Worm (Caenorhabditis elegans) whole organism, L2 larva: ENCODE measurements around the gene Y46H3C.7.

Experiments
- C34F6.9 ChIP-seq: fragments of 150-350 bp; optimal IDR thresholded peaks from 2 replicates; lab custom pipeline; 2014; ENCODE audit warnings: missing biosample characterization, missing genetic modification characterization
- ZK546.5 ChIP-seq: sonication (generic microtip); optimal IDR thresholded peaks from 2 replicates; lab custom pipeline; 2017; ENCODE audit warnings: missing biosample characterization, missing genetic modification characterization
- alr-1 ChIP-seq: fragments of 150-350 bp; optimal IDR thresholded peaks from 2 replicates; lab custom pipeline; 2014; ENCODE audit warnings: missing biosample characterization, missing genetic modification characterization
- aly-2 ChIP-seq: fragments of 150-350 bp; optimal IDR thresholded peaks from 2 replicates; lab custom pipeline; 2014; ENCODE audit warnings: missing biosample characterization, missing genetic modification characterization
- ama-1 ChIP-seq: fragments of 150-350 bp; optimal IDR thresholded peaks from 2 replicates; lab custom pipeline; 2018; ENCODE audit warnings: inconsistent platforms
- crh-2 ChIP-seq: sonication (generic microtip); optimal IDR thresholded peaks from 2 replicates; lab custom pipeline; 2017; ENCODE audit warnings: missing biosample characterization, missing genetic modification characterization
- dmd-4 ChIP-seq: sonication (generic microtip); optimal IDR thresholded peaks from 2 replicates; lab custom pipeline; 2017; ENCODE audit warnings: missing biosample characterization, missing genetic modification characterization
- egl-27 ChIP-seq: sonication (generic microtip); optimal IDR thresholded peaks from 3 replicates; lab custom pipeline; 2017; ENCODE audit warnings: missing biosample characterization, missing genetic modification reagents, missing genetic modification characterization
- elt-1 ChIP-seq: fragments of 150-350 bp; optimal IDR thresholded peaks from 2 replicates; lab custom pipeline; 2014; ENCODE audit warnings: missing biosample characterization, missing genetic modification characterization
- elt-3 ChIP-seq: sonication (generic microtip); optimal IDR thresholded peaks from 2 replicates; lab custom pipeline; 2017; ENCODE audit warnings: missing biosample characterization, missing genetic modification characterization
- fos-1 ChIP-seq: fragments of 150-350 bp; optimal IDR thresholded peaks from 2 replicates; lab custom pipeline; 2014; ENCODE audit warnings: missing biosample characterization, missing genetic modification characterization
- lin-11 ChIP-seq: fragments of 150-350 bp; sonication (generic microtip); optimal IDR thresholded peaks from 2 replicates; lab custom pipeline; 2014; ENCODE audit warnings: missing biosample characterization, missing genetic modification characterization, inconsistent platforms, mixed read lengths
- lin-13 ChIP-seq: fragments of 150-350 bp; optimal IDR thresholded peaks from 2 replicates; lab custom pipeline; 2014; ENCODE audit warnings: missing biosample characterization, missing genetic modification reagents, missing genetic modification characterization
- lin-39 ChIP-seq: fragments of 150-350 bp; optimal IDR thresholded peaks from 2 replicates; lab custom pipeline; 2014; ENCODE audit warnings: missing biosample characterization, missing genetic modification reagents, missing genetic modification characterization
- lsy-2 ChIP-seq, 2 experiments: fragments of 150-350 bp in 1 of 2; sonication (generic microtip) in 1 of 2; optimal IDR thresholded peaks; 2 replicates each; lab custom pipeline; 2014 to 2017; ENCODE audit warnings: missing biosample characterization in 2 of 2, missing genetic modification characterization in 2 of 2
- mab-5 ChIP-seq: fragments of 150-350 bp; optimal IDR thresholded peaks from 2 replicates; lab custom pipeline; 2014; ENCODE audit warnings: missing biosample characterization, missing genetic modification characterization
- mbf-1 ChIP-seq: sonication (generic microtip); optimal IDR thresholded peaks from 2 replicates; lab custom pipeline; 2017; ENCODE audit warnings: missing biosample characterization, missing genetic modification characterization
- mdl-1 ChIP-seq, 2 experiments: fragments of 150-350 bp in 1 of 2; sonication (generic microtip) in 1 of 2; optimal IDR thresholded peaks; 2 replicates each; lab custom pipeline; 2017; ENCODE audit warnings: missing biosample characterization in 2 of 2, missing genetic modification characterization in 2 of 2
- nhr-10 ChIP-seq: sonication (generic microtip); optimal IDR thresholded peaks from 2 replicates; lab custom pipeline; 2017; ENCODE audit warnings: missing biosample characterization, missing genetic modification characterization
- nhr-129 ChIP-seq: fragments of 150-350 bp; optimal IDR thresholded peaks from 2 replicates; lab custom pipeline; 2014; ENCODE audit warnings: missing biosample characterization, missing genetic modification characterization
- nhr-21 ChIP-seq: fragments of 150-350 bp; optimal IDR thresholded peaks from 2 replicates; lab custom pipeline; 2014; ENCODE audit warnings: missing biosample characterization, missing genetic modification characterization
- nhr-23 ChIP-seq: fragments of 150-350 bp; optimal IDR thresholded peaks from 2 replicates; lab custom pipeline; 2014; ENCODE audit warnings: missing biosample characterization, missing genetic modification reagents, missing genetic modification characterization
- nhr-237 ChIP-seq: fragments of 150-350 bp; optimal IDR thresholded peaks from 2 replicates; lab custom pipeline; 2014; ENCODE audit warnings: missing biosample characterization, missing genetic modification characterization
- nhr-6 ChIP-seq: fragments of 150-350 bp; optimal IDR thresholded peaks from 2 replicates; lab custom pipeline; 2014; ENCODE audit warnings: missing biosample characterization, missing genetic modification characterization
- nhr-77 ChIP-seq: fragments of 150-350 bp; optimal IDR thresholded peaks from 2 replicates; lab custom pipeline; 2014; ENCODE audit warnings: missing biosample characterization, missing genetic modification characterization
- peb-1 ChIP-seq: fragments of 150-350 bp; optimal IDR thresholded peaks from 2 replicates; lab custom pipeline; 2014; ENCODE audit warnings: missing biosample characterization, missing genetic modification characterization
- sem-4 ChIP-seq: fragments of 150-350 bp; optimal IDR thresholded peaks from 2 replicates; lab custom pipeline; 2014; ENCODE audit warnings: missing biosample characterization, missing genetic modification reagents, missing genetic modification characterization
- sma-3 ChIP-seq: sonication (generic microtip); optimal IDR thresholded peaks from 2 replicates; lab custom pipeline; 2016; ENCODE audit warnings: missing genetic modification reagents, missing genetic modification characterization, missing compliant biosample characterization
- sma-9 ChIP-seq, 2 experiments: fragments of 150-350 bp in 1 of 2; sonication (generic microtip) in 1 of 2; optimal IDR thresholded peaks; 2 replicates each; lab custom pipeline; 2014 to 2016; ENCODE audit warnings: missing genetic modification characterization in 2 of 2, mild to moderate bottlenecking in 1 of 2, missing biosample characterization in 1 of 2, missing compliant biosample characterization in 1 of 2, missing genetic modification reagents in 1 of 2, moderate library complexity in 1 of 2
- snpc-4 ChIP-seq: fragments of 150-350 bp; optimal IDR thresholded peaks from 2 replicates; lab custom pipeline; 2014; ENCODE audit warnings: missing biosample characterization, missing genetic modification characterization
- unc-39 ChIP-seq: fragments of 150-350 bp; optimal IDR thresholded peaks from 2 replicates; lab custom pipeline; 2014; ENCODE audit warnings: missing biosample characterization, missing genetic modification characterization
- unc-55 ChIP-seq: fragments of 150-350 bp; sonication (generic microtip); optimal IDR thresholded peaks from 3 replicates; lab custom pipeline; 2014; ENCODE audit warnings: missing biosample characterization, missing genetic modification reagents, missing genetic modification characterization
- unc-62 ChIP-seq: fragments of 150-350 bp; optimal IDR thresholded peaks from 2 replicates; lab custom pipeline; 2014; ENCODE audit warnings: missing biosample characterization, missing genetic modification reagents, missing genetic modification characterization
- ztf-1 ChIP-seq: fragments of 200-800 bp; sonication (Bioruptor generic); conservative IDR thresholded peaks from 2 replicates; pipeline ENCODE4 v1.3.6; 2022; ENCODE audit warnings: missing genetic modification characterization, missing compliant biosample characterization
- ztf-11 ChIP-seq: sonication (generic microtip); optimal IDR thresholded peaks from 2 replicates; lab custom pipeline; 2017; ENCODE audit warnings: missing biosample characterization, missing genetic modification characterization

Gene Y46H3C.7

DNA sequence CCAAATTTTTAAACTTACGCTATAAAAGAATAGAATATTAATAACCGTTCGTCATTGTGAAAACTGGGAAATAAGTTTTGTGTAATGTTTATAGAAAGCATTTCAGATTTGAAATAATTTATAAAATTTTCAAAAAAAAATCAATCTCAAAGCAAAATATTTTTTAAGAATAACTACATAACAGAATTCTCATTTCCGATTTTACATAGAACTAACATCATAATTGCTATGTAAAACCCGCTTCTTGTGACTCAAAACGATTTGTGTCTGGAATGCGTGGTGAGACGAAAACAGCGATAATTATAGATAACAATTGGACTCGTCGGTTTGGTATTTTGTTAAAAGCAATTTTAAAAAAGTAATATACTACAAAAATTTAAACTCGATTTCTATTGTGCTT, 13.1 kb downstream of the Y46H3C.7 start, which contains the start of gene srw-91:
srw-91 (minus strand) TSS at position 101 of the 400 bp plus-strand sequence.
- no peak for TF ChIP-seq C34F6.9
- TF ChIP-seq nhr-10 (tag; lab: Kevin White, UChicago), result no peak
- no peak for TF ChIP-seq nhr-129 (tag; lab: Kevin White, UChicago)
- TF ChIP-seq, all 48 proteins: peak for 0

DNA sequence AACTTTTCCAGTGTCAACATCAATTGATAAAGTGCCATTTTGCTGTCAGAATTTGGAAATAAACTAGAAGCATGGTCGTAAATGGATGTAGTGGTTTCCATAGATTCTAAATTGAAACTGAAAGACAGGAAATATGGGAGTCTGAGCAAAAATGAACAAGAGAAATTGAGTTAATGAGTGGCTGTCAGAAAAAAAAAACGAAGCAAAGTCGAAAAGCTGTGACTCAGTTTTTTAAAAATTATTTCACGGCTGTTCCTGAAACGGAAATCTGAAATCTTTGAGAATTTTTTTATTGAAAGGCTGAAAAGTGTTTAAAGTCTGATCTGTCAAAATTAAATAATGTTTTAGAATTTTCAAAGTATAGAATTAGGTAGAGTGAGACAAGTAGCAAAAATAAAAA, 15.6 kb downstream of the Y46H3C.7 start, which contains the start of gene srw-98:
srw-98 (minus strand) TSS at position 101 of the 400 bp plus-strand sequence.
- TF ChIP-seq sem-4 (tag; lab: Kevin White, UChicago) (no peak), nhr-77 (no peak), elt-1 (tag; lab: Kevin White, UChicago) (no peak), fos-1 (no peak), mbf-1 (tag; lab: Kevin White, UChicago) (no peak), unc-55 (GFP tag; lab: Kevin White, UChicago) (no peak), elt-3 (tag; lab: Kevin White, UChicago) (no peak), unc-62 (GFP tag; lab: Kevin White, UChicago) (no peak), ama-1 (lab: Kevin White, UChicago) (no peak), lin-39 (tag; lab: Kevin White, UChicago) (no peak), unc-39 (tag; lab: Kevin White, UChicago) (no peak), nhr-6 (tag; lab: Kevin White, UChicago) (no peak), nhr-237 (tag; lab: Kevin White, UChicago) (no peak), snpc-4 (tag; lab: Kevin White, UChicago) (no peak), alr-1 (tag; lab: Kevin White, UChicago) (no peak), egl-27 (tag; lab: Kevin White, UChicago) (no peak), crh-2 (no peak)

DNA sequence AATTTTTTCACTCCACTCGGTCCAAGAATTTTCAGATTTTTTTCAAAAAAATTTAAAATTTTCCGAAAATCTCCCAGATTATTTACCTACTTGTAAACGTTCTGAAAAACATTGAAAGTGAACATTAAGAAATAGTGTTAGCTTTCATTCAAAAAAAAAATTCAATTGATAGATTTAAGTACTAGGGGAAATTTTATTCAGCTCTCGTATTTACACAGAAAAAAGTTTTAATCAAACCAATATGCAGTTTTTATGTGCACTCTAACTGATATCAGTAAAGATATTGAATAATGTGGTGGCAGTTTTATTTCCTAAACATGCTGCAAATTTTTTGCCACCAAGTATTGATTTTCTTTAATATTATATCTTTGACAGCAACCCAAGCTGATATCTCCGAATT, 25.6 kb downstream of the Y46H3C.7 start, which contains the start of gene irld-42:
irld-42 (plus strand) TSS at position 301 of the 400 bp plus-strand sequence.
- no peak for TF ChIP-seq lsy-2 (tag; optimal IDR thresholded peaks at IDR 0.05; lab: Kevin White, UChicago)
- no peak for TF ChIP-seq aly-2 (tag; lab: Kevin White, UChicago)
- TF ChIP-seq mdl-1 (tag; optimal IDR thresholded peaks at IDR 0.05; lab: Kevin White, UChicago), result no peak
- TF ChIP-seq fos-1, result no peak
- no peak for TF ChIP-seq ztf-1 (GFP tag; lab: Robert Waterston, UW)
- TF ChIP-seq mab-5, result no peak
- no peak for TF ChIP-seq crh-2
- no peak for TF ChIP-seq sma-3 (GFP tag; lab: Kevin White, UChicago)
- no peak for TF ChIP-seq lin-11 (tag; lab: Kevin White, UChicago)
- no peak for TF ChIP-seq peb-1 (tag; lab: Kevin White, UChicago)
- TF ChIP-seq nhr-21 (tag; lab: Kevin White, UChicago), result no peak
- TF ChIP-seq ZK546.5 (tag; lab: Kevin White, UChicago), result no peak
- TF ChIP-seq unc-39 (tag; lab: Kevin White, UChicago), result no peak
- TF ChIP-seq alr-1 (tag; lab: Kevin White, UChicago), result no peak
- TF ChIP-seq nhr-129 (tag; lab: Kevin White, UChicago), result no peak
- TF ChIP-seq nhr-6 (tag; lab: Kevin White, UChicago), result no peak
- no peak for TF ChIP-seq unc-55 (GFP tag; lab: Kevin White, UChicago)
- no peak for TF ChIP-seq lin-39 (tag; lab: Kevin White, UChicago)
- TF ChIP-seq, all 48 proteins: peak for 0

DNA sequence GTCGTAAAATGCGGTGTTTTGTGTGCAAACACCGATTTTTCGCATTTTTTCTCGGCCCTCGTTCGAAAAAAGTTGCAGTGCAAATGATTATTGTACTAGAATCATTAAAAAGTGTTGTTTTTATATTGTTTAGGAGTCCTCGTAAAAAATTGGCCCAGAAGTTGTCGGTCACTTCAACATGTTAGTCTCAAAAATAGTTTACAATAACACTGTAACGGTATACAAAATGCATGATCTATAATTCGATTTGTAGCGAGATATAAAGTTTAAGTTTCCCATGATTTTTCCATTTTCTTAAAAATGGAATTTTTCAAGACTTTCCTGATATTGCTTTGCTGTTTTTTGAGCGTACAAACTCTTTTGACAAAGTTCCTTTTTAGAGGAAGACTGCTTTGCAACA, 26.9 kb downstream of the Y46H3C.7 start, which contains the start of gene K04F1.8:
K04F1.8 (plus strand) TSS at position 301 of the 400 bp plus-strand sequence.
- TF ChIP-seq nhr-237 (tag; lab: Kevin White, UChicago) (no peak), lin-13 (GFP tag; lab: Kevin White, UChicago) (no peak), unc-55 (GFP tag; lab: Kevin White, UChicago) (no peak), lin-11 (tag; lab: Kevin White, UChicago) (no peak), nhr-23 (tag; lab: Kevin White, UChicago) (no peak), peb-1 (tag; lab: Kevin White, UChicago) (no peak), elt-1 (tag; lab: Kevin White, UChicago) (no peak), dmd-4 (tag; lab: Kevin White, UChicago) (no peak), mbf-1 (tag; lab: Kevin White, UChicago) (no peak)

DNA sequence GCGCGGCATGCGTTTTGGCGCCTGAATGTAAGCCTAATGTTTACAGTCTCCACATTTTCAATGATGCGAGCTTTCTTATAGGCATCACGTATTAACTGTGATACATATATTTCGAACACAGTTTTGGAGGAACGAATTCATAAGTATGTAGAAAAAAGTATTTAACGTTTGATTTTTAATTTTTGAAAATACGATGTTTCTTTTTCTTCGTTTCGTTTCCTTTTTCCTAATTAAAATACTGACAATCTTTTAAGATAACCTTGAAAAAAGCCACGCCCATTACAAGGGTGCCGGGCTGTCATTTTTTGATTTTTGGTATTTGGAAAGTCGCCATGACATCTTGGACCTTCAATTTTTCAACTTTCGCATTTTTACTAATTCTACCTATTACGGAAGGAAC, 28.9 kb downstream of the Y46H3C.7 start, which contains the start of gene K04F1.9:
K04F1.9 (plus strand) TSS at position 301 of the 400 bp plus-strand sequence.
- no peak for TF ChIP-seq dmd-4 (tag; lab: Kevin White, UChicago)
- TF ChIP-seq nhr-237 (tag; lab: Kevin White, UChicago), result no peak
- no peak for TF ChIP-seq nhr-6 (tag; lab: Kevin White, UChicago)
- no peak for TF ChIP-seq mab-5
- no peak for TF ChIP-seq sma-3 (GFP tag; lab: Kevin White, UChicago)
- TF ChIP-seq ztf-11 (tag; lab: Kevin White, UChicago), result no peak
- TF ChIP-seq sma-9 (GFP tag; optimal IDR thresholded peaks at IDR 0.05; lab: Kevin White, UChicago), result no peak
- TF ChIP-seq sma-9 (tag; optimal IDR thresholded peaks at IDR 0.05; lab: Kevin White, UChicago), result no peak
